Worm (Caenorhabditis elegans): ENCODE results near the gene lin-3.

lin-3 gene

DNA sequence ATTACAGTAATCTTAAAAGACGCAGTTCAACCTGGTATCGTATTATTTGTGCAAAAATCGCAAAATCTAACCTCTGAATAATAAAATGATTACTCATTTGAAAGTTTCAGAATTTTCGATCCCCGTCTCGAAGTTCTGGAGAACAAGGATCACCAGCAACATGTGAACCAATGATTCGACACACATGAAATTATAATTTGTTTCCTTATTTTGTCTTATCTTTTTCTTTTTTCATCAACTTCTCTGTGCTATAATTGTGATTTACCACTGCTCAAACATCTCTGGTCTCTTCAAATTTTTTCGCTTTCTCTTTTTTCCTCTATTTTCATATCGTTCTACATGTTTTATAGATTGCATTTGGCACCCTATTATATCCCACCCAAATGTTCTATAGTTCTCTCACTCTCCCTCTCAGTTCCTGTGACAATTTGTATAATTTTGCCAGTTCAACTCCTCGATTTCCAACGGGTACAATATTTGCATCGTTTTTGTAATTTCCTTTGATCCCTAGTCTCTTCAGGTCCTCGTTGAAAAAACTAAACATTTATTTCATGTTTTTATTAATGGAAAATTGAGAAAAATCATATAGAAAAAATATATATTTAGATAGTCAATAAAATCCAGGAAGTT is 9.0 kb downstream of the lin-3 start:
- TF ChIP-seq ceh-9 (tag; optimal IDR thresholded peaks at IDR 0.05) (no peak), ref-2 (tag; optimal IDR thresholded peaks at IDR 0.05) (no peak), che-1 (tag; optimal IDR thresholded peaks at IDR 0.05) (no peak), eyg-1 (tag; optimal IDR thresholded peaks at IDR 0.05) (no peak), ceh-30 (tag; optimal IDR thresholded peaks at IDR 0.05) (no peak), F13H6.1 (tag; optimal IDR thresholded peaks at IDR 0.05) (no peak), ceh-24 (tag; optimal IDR thresholded peaks at IDR 0.05) (no peak), T23F11.4 (GFP tag; optimal IDR thresholded peaks at IDR 0.05) (no peak), sox-4 (tag; optimal IDR thresholded peaks at IDR 0.05) (no peak), zip-5 (tag; optimal IDR thresholded peaks at IDR 0.05) (no peak), unc-3 (GFP tag; conservative IDR thresholded peaks at IDR 0.05) (no peak), unc-3 (tag; optimal IDR thresholded peaks at IDR 0.05) (no peak), lin-11 (tag; optimal IDR thresholded peaks at IDR 0.05) (no peak)

DNA sequence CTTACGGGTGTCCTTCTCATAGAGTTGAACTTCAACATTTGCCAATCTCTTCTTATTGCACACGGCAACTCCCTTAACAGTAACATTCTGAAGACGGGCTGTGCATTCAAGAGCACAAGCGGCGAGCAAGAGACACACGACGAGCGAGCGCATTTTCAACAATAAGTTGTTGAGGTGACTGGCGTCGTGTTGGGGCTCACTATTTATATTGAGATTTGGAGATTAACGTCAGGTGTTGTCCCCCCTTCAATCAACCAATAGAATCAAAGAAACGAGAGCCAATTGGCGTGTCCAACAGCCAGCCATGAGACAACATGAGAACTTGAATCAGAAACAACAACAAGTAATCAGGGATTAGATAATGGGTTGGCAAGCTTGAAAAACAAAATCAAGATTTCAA is 9.9 kb downstream of the lin-3 start, which contains the start of gene ttr-16:
ttr-16 (minus strand) TSS at position 176 of the 400 bp plus-strand sequence.
- TF ChIP-seq T23F11.4 (GFP tag; optimal IDR thresholded peaks at IDR 0.05) (no peak), syd-9 (tag; optimal IDR thresholded peaks at IDR 0.05) (no peak), elt-2 (tag; optimal IDR thresholded peaks at IDR 0.05) (no peak), nhr-11 (tag; optimal IDR thresholded peaks at IDR 0.05) (no peak), nfya-1 (tag; optimal IDR thresholded peaks at IDR 0.05) (peak; percentile 77), ahr-1 (tag; optimal IDR thresholded peaks at IDR 0.05) (no peak), ceh-6 (GFP tag; optimal IDR thresholded peaks at IDR 0.05) (no peak), gmeb-2 (tag; optimal IDR thresholded peaks at IDR 0.05) (no peak), ceh-45 (GFP tag; IDR thresholded peaks at IDR 0.05) (no peak), ceh-18 (tag; optimal IDR thresholded peaks at IDR 0.05) (peak; percentile 30), hlh-8 (tag; optimal IDR thresholded peaks at IDR 0.05) (no peak), elt-4 (tag; optimal IDR thresholded peaks at IDR 0.05) (no peak), lim-6 (tag; optimal IDR thresholded peaks at IDR 0.05) (no peak), unc-55 (GFP tag; optimal IDR thresholded peaks at IDR 0.05) (peak; percentile 88), ceh-14 (tag; optimal IDR thresholded peaks at IDR 0.05) (no peak), K09A11.1 (tag; optimal IDR thresholded peaks at IDR 0.05; ENCODE audit: insufficient read depth) (no peak), dve-1 (tag; optimal IDR thresholded peaks at IDR 0.05) (no peak)

DNA sequence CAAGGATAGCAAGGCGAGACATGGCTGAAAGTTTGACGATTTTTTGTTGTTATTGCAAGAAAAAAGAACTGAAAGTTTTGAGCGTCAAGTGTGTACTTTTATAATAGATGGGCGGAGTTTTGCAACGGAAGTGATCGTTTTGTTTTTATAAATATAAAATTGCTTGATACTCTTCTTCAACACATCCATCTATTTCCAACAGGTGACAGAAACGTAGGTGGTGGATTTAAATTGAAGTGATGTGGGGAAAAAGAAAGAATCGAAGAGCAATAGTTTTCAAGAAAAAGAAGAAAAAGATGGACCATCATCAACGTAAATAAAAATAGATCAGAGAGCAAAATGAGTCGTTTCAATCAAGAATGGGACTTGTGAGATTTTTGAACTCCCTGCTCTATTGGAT is 12.9 kb downstream of the lin-3 start, which contains the start of gene ttr-17:
ttr-17 (minus strand) TSS at position 24 of the 400 bp plus-strand sequence.
- TF ChIP-seq ceh-18 (tag; optimal IDR thresholded peaks at IDR 0.05) (peak; percentile 51), ceh-6 (GFP tag; optimal IDR thresholded peaks at IDR 0.05) (no peak), sdc-2 (tag; optimal IDR thresholded peaks at IDR 0.05) (no peak), lim-6 (tag; optimal IDR thresholded peaks at IDR 0.05) (no peak)

DNA sequence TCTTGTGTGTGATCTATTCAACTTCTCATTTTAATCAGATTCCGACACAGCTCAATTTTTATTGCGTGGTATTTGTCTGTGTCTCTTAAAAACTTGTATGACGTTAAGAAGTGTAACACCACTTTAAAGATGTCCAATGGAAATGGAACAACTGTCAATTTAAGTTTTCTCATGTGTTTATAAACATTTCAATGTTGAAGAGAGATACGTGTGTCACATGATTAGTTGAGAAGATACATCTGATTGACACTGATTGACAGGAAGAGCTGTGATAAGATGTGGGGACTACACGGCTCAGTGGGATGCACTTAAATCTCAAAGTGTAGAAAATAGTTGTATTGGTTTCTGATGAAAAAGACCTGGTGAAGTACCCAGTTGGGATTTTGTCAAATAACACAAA is 14.2 kb downstream of the lin-3 start:
- no peak for TF ChIP-seq pat-9 (tag; optimal IDR thresholded peaks at IDR 0.05)
- peak; percentile 68 for TF ChIP-seq ceh-18 (tag; optimal IDR thresholded peaks at IDR 0.05)
- no peak for TF ChIP-seq dmd-4 (tag; optimal IDR thresholded peaks at IDR 0.05; ENCODE audit: borderline replicate concordance)
- no peak for TF ChIP-seq ztf-16 (tag; optimal IDR thresholded peaks at IDR 0.05)
- TF ChIP-seq pha-2 (tag; optimal IDR thresholded peaks at IDR 0.05): no peak
- no peak for TF ChIP-seq K09A11.1 (tag; optimal IDR thresholded peaks at IDR 0.05; ENCODE audit: insufficient read depth)
- TF ChIP-seq pag-3 (tag; optimal IDR thresholded peaks at IDR 0.05; ENCODE audit: borderline replicate concordance): no peak
- TF ChIP-seq rnt-1 (tag; optimal IDR thresholded peaks at IDR 0.05): peak; percentile 81
- TF ChIP-seq dve-1 (tag; optimal IDR thresholded peaks at IDR 0.05): no peak
- peak; percentile 55 for TF ChIP-seq hlh-30 (tag; optimal IDR thresholded peaks at IDR 0.05; ENCODE audit: insufficient read depth)
- TF ChIP-seq zip-5 (tag; optimal IDR thresholded peaks at IDR 0.05): no peak
- TF ChIP-seq gmeb-2 (tag; optimal IDR thresholded peaks at IDR 0.05): no peak
- TF ChIP-seq ceh-19 (GFP tag; optimal IDR thresholded peaks at IDR 0.05): no peak
- TF ChIP-seq ceh-48 (tag; optimal IDR thresholded peaks at IDR 0.05): no peak
- TF ChIP-seq unc-86 (tag; optimal IDR thresholded peaks at IDR 0.05): no peak
- no peak for TF ChIP-seq tbx-7 (tag; optimal IDR thresholded peaks at IDR 0.05)
- TF ChIP-seq pqm-1 (tag; optimal IDR thresholded peaks at IDR 0.05): no peak
- no peak for TF ChIP-seq ceh-2 (tag; optimal IDR thresholded peaks at IDR 0.05)
- TF ChIP-seq tbx-2 (tag; optimal IDR thresholded peaks at IDR 0.05): no peak
- peak; percentile 47 for TF ChIP-seq nfya-1 (tag; optimal IDR thresholded peaks at IDR 0.05)
- no peak for TF ChIP-seq lin-11 (tag; optimal IDR thresholded peaks at IDR 0.05)
- no peak for TF ChIP-seq elt-4 (tag; optimal IDR thresholded peaks at IDR 0.05)
- TF ChIP-seq sox-2 (GFP tag; IDR thresholded peaks at IDR 0.05): no peak
- TF ChIP-seq ets-4 (tag; optimal IDR thresholded peaks at IDR 0.05): no peak
- no peak for TF ChIP-seq pha-4 (tag; optimal IDR thresholded peaks at IDR 0.05)
